Worm (Caenorhabditis elegans) whole organism, L3 larva: ENCODE measurements around the gene clh-1.

Source experiments
- aly-2 ChIP-seq: fragments of 150-350 bp; optimal IDR thresholded peaks from 2 replicates; lab custom pipeline; 2014; ENCODE audit warnings: missing biosample characterization, missing genetic modification characterization
- ama-1 ChIP-seq: fragments of 150-350 bp; optimal IDR thresholded peaks from 2 replicates; lab custom pipeline; 2018
- ceh-28 ChIP-seq: fragments of 150-350 bp; optimal IDR thresholded peaks from 2 replicates; lab custom pipeline; 2014; ENCODE audit warnings: missing biosample characterization, missing genetic modification reagents, missing genetic modification characterization
- ceh-9 ChIP-seq: sonication (generic microtip); optimal IDR thresholded peaks from 2 replicates; lab custom pipeline; 2018; ENCODE audit warnings: missing biosample characterization, missing genetic modification characterization
- egl-27 ChIP-seq: sonication (generic microtip); optimal IDR thresholded peaks from 4 replicates; lab custom pipeline; 2017; ENCODE audit warnings: missing biosample characterization, missing genetic modification reagents, missing genetic modification characterization
- egl-5 ChIP-seq: fragments of 150-350 bp; optimal IDR thresholded peaks from 2 replicates; lab custom pipeline; 2017; ENCODE audit warnings: missing biosample characterization, missing genetic modification reagents, missing genetic modification characterization, inconsistent platforms
- elt-2 ChIP-seq: sonication (generic microtip); optimal IDR thresholded peaks from 2 replicates; lab custom pipeline; 2016; ENCODE audit warnings: missing genetic modification reagents, mild to moderate bottlenecking, missing genetic modification characterization, missing compliant biosample characterization
- elt-3 ChIP-seq, 3 experiments: fragments of 150-350 bp in 1 of 3; sonication (generic microtip) in 2 of 3; optimal IDR thresholded peaks; 2 replicates in 2 of 3; 4 replicates in 1 of 3; lab custom pipeline; 2014 to 2017; ENCODE audit warnings: missing biosample characterization in 3 of 3, missing genetic modification characterization in 3 of 3
- eor-1 ChIP-seq, 2 experiments: fragments of 150-350 bp; optimal IDR thresholded peaks; 2 replicates each; lab custom pipeline; 2014 to 2018; ENCODE audit warnings: missing biosample characterization in 2 of 2, missing genetic modification characterization in 2 of 2
- fos-1 ChIP-seq: fragments of 150-350 bp; optimal IDR thresholded peaks from 2 replicates; lab custom pipeline; 2014; ENCODE audit warnings: missing biosample characterization, missing genetic modification characterization
- hmg-11 ChIP-seq: sonication (generic microtip); optimal IDR thresholded peaks from 2 replicates; lab custom pipeline; 2016; ENCODE audit warnings: missing genetic modification characterization, missing compliant biosample characterization
- jun-1 ChIP-seq: fragments of 150-350 bp; optimal IDR thresholded peaks from 2 replicates; lab custom pipeline; 2014; ENCODE audit warnings: missing biosample characterization, missing genetic modification reagents, missing genetic modification characterization
- lin-15B ChIP-seq: fragments of 150-350 bp; optimal IDR thresholded peaks from 2 replicates; lab custom pipeline; 2014; ENCODE audit warnings: missing biosample characterization, missing genetic modification characterization
- nfya-1 ChIP-seq: sonication (generic microtip); optimal IDR thresholded peaks from 2 replicates; lab custom pipeline; 2017; ENCODE audit warnings: missing genetic modification characterization, mild to moderate bottlenecking, missing compliant biosample characterization, antibody characterized with exemption, moderate library complexity; ENCODE audit not compliant: insufficient read depth
- nhr-11 ChIP-seq: fragments of 150-350 bp; optimal IDR thresholded peaks from 2 replicates; lab custom pipeline; 2014; ENCODE audit warnings: missing biosample characterization, missing genetic modification characterization
- nhr-23 ChIP-seq: fragments of 150-350 bp; optimal IDR thresholded peaks from 2 replicates; lab custom pipeline; 2014; ENCODE audit warnings: missing biosample characterization, missing genetic modification reagents, missing genetic modification characterization
- nhr-237 ChIP-seq: fragments of 150-350 bp; optimal IDR thresholded peaks from 2 replicates; lab custom pipeline; 2014; ENCODE audit warnings: missing biosample characterization, missing genetic modification characterization
- nhr-25 ChIP-seq: sonication (generic microtip); optimal IDR thresholded peaks from 2 replicates; lab custom pipeline; 2017; ENCODE audit warnings: missing biosample characterization, missing genetic modification characterization
- nhr-43 ChIP-seq: sonication (generic microtip); optimal IDR thresholded peaks from 2 replicates; lab custom pipeline; 2016; ENCODE audit warnings: mild to moderate bottlenecking, missing genetic modification characterization, missing compliant biosample characterization; ENCODE audit not compliant: poor library complexity, severe bottlenecking
- nhr-76 ChIP-seq: fragments of 150-350 bp; sonication (generic microtip); optimal IDR thresholded peaks from 5 replicates; lab custom pipeline; 2014; ENCODE audit warnings: missing biosample characterization, missing genetic modification characterization
- pha-4 ChIP-seq: fragments of 150-350 bp; optimal IDR thresholded peaks from 2 replicates; lab custom pipeline; 2014; ENCODE audit warnings: missing biosample characterization, missing genetic modification reagents, missing genetic modification characterization
- sea-2 ChIP-seq: fragments of 150-350 bp; sonication (generic microtip); optimal IDR thresholded peaks from 4 replicates; lab custom pipeline; 2014; ENCODE audit warnings: missing biosample characterization, missing genetic modification reagents, missing genetic modification characterization
- snpc-4 ChIP-seq: fragments of 150-350 bp; optimal IDR thresholded peaks from 2 replicates; lab custom pipeline; 2014; ENCODE audit warnings: missing biosample characterization, missing genetic modification characterization
- tbx-2 ChIP-seq: sonication (generic microtip); optimal IDR thresholded peaks from 2 replicates; lab custom pipeline; 2016; ENCODE audit warnings: mild to moderate bottlenecking, missing genetic modification characterization, missing compliant biosample characterization
- unc-62 ChIP-seq: fragments of 150-350 bp; sonication (generic microtip); optimal IDR thresholded peaks from 4 replicates; lab custom pipeline; 2014; ENCODE audit warnings: missing biosample characterization, missing genetic modification reagents, missing genetic modification characterization
- zag-1 ChIP-seq: fragments of 150-350 bp; optimal IDR thresholded peaks from 2 replicates; lab custom pipeline; 2014; ENCODE audit warnings: missing biosample characterization, missing genetic modification characterization
- ztf-11 ChIP-seq: fragments of 150-350 bp; optimal IDR thresholded peaks from 2 replicates; lab custom pipeline; 2014; ENCODE audit warnings: missing biosample characterization, missing genetic modification characterization

The clh-1 gene

ce11 chrII:11849572-11849971, 6.7 kb downstream of the clh-1 start:
- TF ChIP-seq ztf-11 (tag; lab: Kevin White, UChicago) (no peak), sea-2 (GFP tag; lab: Kevin White, UChicago) (no peak), zag-1 (tag; lab: Kevin White, UChicago) (no peak), elt-3 (tag; optimal IDR thresholded peaks at IDR 0.05; lab: Kevin White, UChicago) (peak in 1 of 3 experiments; percentile 24), fos-1 (tag; lab: Kevin White, UChicago) (no peak), nhr-76 (tag; lab: Kevin White, UChicago) (peak; percentile 76), ama-1 (no peak), ceh-28 (no peak), aly-2 (no peak), nhr-23 (tag; lab: Kevin White, UChicago) (peak; percentile 30), eor-1 (tag; optimal IDR thresholded peaks at IDR 0.05; lab: Kevin White, UChicago) (no peak), lin-15B (tag; lab: Kevin White, UChicago) (no peak), hmg-11 (tag; lab: Kevin White, UChicago) (no peak), pha-4 (tag; lab: Kevin White, UChicago) (no peak), elt-2 (tag; lab: Kevin White, UChicago) (no peak), snpc-4 (no peak)

ce11 chrII:11845954-11846353, 10.3 kb downstream of the clh-1 start:
- TF ChIP-seq ama-1: peak; percentile 87
- peak in 1 of 3 experiments; percentile 88 for TF ChIP-seq elt-3 (tag; optimal IDR thresholded peaks at IDR 0.05; lab: Kevin White, UChicago)
- no peak for TF ChIP-seq nfya-1 (tag; lab: Kevin White, UChicago)
- TF ChIP-seq, all 47 proteins: peak for 2

DNA sequence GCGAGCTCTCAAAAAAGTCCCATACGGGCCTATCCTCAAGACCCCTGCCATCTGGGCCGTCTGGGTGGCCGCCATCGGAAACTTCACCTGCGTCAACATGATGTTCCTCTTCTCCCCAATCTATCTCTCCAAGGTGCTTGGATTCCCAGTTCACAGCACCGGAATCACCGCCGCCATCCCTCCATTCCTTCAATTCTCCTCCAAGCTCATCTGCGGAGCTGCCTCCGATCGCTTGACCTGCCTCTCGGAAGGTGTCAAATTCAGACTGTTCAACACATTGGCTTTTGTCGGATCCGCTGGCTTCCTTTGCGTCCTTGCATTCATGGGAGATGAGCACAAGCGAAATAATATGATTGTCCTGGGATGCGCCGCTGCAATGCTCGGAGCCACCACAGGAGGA, 11.3 kb downstream of the clh-1 start:
- TF ChIP-seq jun-1 (tag; lab: Kevin White, UChicago) (no peak), egl-27 (tag; lab: Kevin White, UChicago) (no peak), nhr-237 (tag; lab: Kevin White, UChicago) (no peak), snpc-4 (no peak), nhr-23 (tag; lab: Kevin White, UChicago) (no peak), nhr-11 (tag; lab: Kevin White, UChicago) (no peak), pha-4 (tag; lab: Kevin White, UChicago) (no peak), hmg-11 (tag; lab: Kevin White, UChicago) (no peak), elt-2 (tag; lab: Kevin White, UChicago) (no peak), unc-62 (GFP tag; lab: Kevin White, UChicago) (no peak), aly-2 (no peak), ama-1 (no peak)
- TF ChIP-seq, all 47 proteins: peak for 0

- TF ChIP-seq nhr-43 (tag; lab: Kevin White, UChicago) (peak; percentile 5), nhr-76 (tag; lab: Kevin White, UChicago) (no peak), ama-1 (peak; percentile 93)
- TF ChIP-seq, all 47 proteins: peak for 2
These were observed 12.2 kb downstream of the clh-1 start for ce11 chrII:11844072-11844471.

DNA sequence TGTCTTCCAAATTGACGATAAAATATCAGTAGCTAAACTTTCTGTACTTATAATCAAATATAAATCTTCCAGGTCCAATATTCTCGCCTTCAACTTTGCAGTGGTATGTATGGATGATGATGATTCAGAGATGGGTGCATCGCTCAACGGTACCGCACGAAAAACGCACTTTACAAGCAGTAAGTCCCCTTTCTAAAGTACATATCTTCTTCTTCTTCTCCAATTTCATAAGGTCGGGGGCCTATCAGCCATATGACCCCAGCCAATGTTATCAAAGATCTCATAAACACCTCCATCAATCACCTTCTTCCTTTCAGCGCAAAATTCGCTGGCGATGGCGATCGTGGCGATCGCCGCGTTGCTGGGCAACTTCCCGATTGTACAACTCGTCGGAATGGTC, 12.8 kb downstream of the clh-1 start:
- TF ChIP-seq ama-1: peak; percentile 21
- TF ChIP-seq tbx-2: no peak
- peak; percentile 12 for TF ChIP-seq nhr-25 (tag; lab: Kevin White, UChicago)
- peak; percentile 48 for TF ChIP-seq nhr-23 (tag; lab: Kevin White, UChicago)
- no peak for TF ChIP-seq aly-2
- peak in 1 of 3 experiments; percentile 24 for TF ChIP-seq elt-3 (tag; optimal IDR thresholded peaks at IDR 0.05; lab: Kevin White, UChicago)
- TF ChIP-seq, all 47 proteins: peak for 4

ce11 chrII:11842766-11843165, 13.5 kb downstream of the clh-1 start:
- TF ChIP-seq ama-1: peak; percentile 33
- TF ChIP-seq jun-1 (tag; lab: Kevin White, UChicago): no peak

DNA sequence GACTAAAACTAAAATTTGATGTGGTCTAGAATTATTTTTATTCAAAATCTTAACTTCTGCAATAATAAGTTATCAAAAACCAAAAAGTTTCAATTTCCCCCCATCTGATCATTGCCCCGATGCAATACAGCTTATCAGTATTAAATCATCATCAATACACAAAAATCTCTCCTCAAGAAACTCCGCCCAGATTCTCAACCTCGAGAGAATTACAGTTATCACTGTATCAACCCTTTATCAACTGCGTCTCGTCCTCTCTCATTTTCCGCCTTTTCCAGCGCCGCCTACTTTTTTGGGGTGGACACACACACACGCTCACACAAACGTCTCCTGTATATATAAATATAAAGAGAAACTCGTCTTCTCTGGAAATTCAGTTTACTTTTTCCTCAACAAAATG, 13.9 kb downstream of the clh-1 start, which contains the start of gene T27D12.1:
T27D12.1 (plus strand) TSS at position 301 of the 400 bp plus-strand sequence.
- TF ChIP-seq nhr-43 (tag; lab: Kevin White, UChicago) (peak; percentile 9), nhr-11 (tag; lab: Kevin White, UChicago) (no peak)

ce11 chrII:11841653-11842052, 14.6 kb downstream of the clh-1 start:
- TF ChIP-seq nhr-43 (tag; lab: Kevin White, UChicago) (peak; percentile 29), nhr-23 (tag; lab: Kevin White, UChicago) (peak; percentile 26), egl-5 (no peak), snpc-4 (peak; percentile 67), nhr-25 (tag; lab: Kevin White, UChicago) (peak; percentile 40), ceh-9 (no peak), unc-62 (GFP tag; lab: Kevin White, UChicago) (no peak)
